Worm (Caenorhabditis elegans) whole organism, midembryonic: ENCODE results near the gene F26G1.3.

Experiments used
- flt-1 ChIP-seq: fragments of 200-800 bp; sonication (Bioruptor generic); IDR thresholded peaks from 2 replicates; pipeline ENCODE4 v1.3.6; 2022; ENCODE audit warnings: missing genetic modification characterization, missing compliant biosample characterization
- ref-1 ChIP-seq: fragments of 200-800 bp; sonication (Bioruptor generic); conservative IDR thresholded peaks from 2 replicates; pipeline ENCODE4 v1.3.6; 2022; ENCODE audit warnings: missing genetic modification reagents, missing genetic modification characterization, missing compliant biosample characterization

DNA sequence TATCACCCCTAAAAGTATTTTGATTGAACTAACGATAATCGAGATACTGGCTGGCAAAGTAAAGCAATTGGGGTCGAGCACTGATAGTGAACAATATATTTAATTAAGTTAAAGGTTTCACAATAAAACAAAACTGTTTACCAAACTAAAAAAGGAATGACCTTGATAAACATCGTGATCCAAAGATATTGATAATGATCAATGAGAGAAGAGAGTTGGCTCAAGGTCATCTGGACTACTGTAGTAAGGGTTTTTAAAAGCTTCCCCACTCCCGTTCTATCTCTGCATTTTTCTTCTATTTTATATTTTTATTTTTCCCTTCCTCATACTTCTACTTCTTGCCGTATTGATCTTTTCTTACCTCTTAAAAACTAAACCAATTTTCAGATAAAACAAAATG is 9.0 kb upstream of the F26G1.3 start, which contains the start of gene F41C3.2:
- TF ChIP-seq ref-1 (GFP tag; lab: Robert Waterston, UW): no peak
- TF ChIP-seq flt-1 (GFP tag; lab: Robert Waterston, UW): no peak
